Worm (Caenorhabditis elegans) whole organism, early embryonic: ENCODE data around the gene mrps-25.

Source experiments
- B0310.2 ChIP-seq: sonication (generic microtip); optimal IDR thresholded peaks from 2 replicates; lab custom pipeline; 2016; ENCODE audit warnings: mild to moderate bottlenecking, missing genetic modification characterization, missing compliant biosample characterization
- ama-1 ChIP-seq: fragments of 150-350 bp; optimal IDR thresholded peaks from 2 replicates; lab custom pipeline; 2014
- flt-1 ChIP-seq: fragments of 200-800 bp; sonication (Bioruptor generic); IDR thresholded peaks from 2 replicates; pipeline ENCODE4 v1.3.6; 2022; ENCODE audit warnings: missing genetic modification characterization, missing compliant biosample characterization
- hnd-1 ChIP-seq: sonication (generic microtip); optimal IDR thresholded peaks from 2 replicates; lab custom pipeline; 2016; ENCODE audit warnings: missing genetic modification characterization, missing compliant biosample characterization
- pes-1 ChIP-seq: fragments of 200-800 bp; sonication (Bioruptor generic); IDR thresholded peaks from 2 replicates; pipeline ENCODE4 v1.3.6; 2022; ENCODE audit warnings: missing genetic modification reagents, missing genetic modification characterization, missing compliant biosample characterization
- tbx-11 ChIP-seq: fragments of 200-800 bp; sonication (Bioruptor generic); IDR thresholded peaks from 2 replicates; pipeline ENCODE4 v1.3.6; 2022; ENCODE audit warnings: missing genetic modification characterization, missing compliant biosample characterization
- tra-4 ChIP-seq: sonication (generic microtip); optimal IDR thresholded peaks from 2 replicates; lab custom pipeline; 2017; ENCODE audit warnings: missing genetic modification characterization, missing compliant biosample characterization

DNA sequence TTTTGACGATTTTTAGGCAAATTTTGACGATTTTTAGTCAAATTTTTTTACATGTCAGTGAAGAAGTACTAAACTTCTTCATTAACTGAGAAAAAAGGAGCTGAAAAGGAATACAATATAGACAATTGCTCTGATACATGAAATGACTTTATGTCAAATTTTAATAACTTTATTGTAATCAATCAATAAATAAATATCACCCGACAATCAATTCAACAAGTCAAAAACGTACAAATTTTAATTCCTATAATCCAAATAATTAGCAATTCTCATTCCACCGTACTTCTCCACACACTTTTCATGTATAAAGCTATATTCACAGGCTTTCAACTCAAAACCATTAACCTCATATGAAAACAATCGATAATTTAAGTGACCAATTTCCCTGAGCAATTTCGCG is 18.2 kb upstream of the mrps-25 start:
- no peak for TF ChIP-seq ama-1 (lab: Kevin White, UChicago)
- no peak for TF ChIP-seq tbx-11 (GFP tag; lab: Robert Waterston, UW)
- TF ChIP-seq B0310.2 (tag; lab: Kevin White, UChicago) = no peak
- TF ChIP-seq hnd-1 (tag; lab: Kevin White, UChicago) = no peak
- TF ChIP-seq flt-1 = no peak
- TF ChIP-seq tra-4 (tag; lab: Kevin White, UChicago) = no peak
- TF ChIP-seq pes-1 (GFP tag; lab: Robert Waterston, UW) = no peak
